Worm (Caenorhabditis elegans) whole organism, L3 larva: ENCODE data around the gene dmd-9.

Experiments
- R02D3.7 ChIP-seq: fragments of 150-350 bp; optimal IDR thresholded peaks from 2 replicates; lab custom pipeline; 2014; ENCODE audit warnings: missing biosample characterization, missing genetic modification characterization
- ZK546.5 ChIP-seq: sonication (generic microtip); optimal IDR thresholded peaks from 2 replicates; lab custom pipeline; 2017; ENCODE audit warnings: missing biosample characterization, missing genetic modification characterization
- aly-2 ChIP-seq: fragments of 150-350 bp; optimal IDR thresholded peaks from 2 replicates; lab custom pipeline; 2014; ENCODE audit warnings: missing biosample characterization, missing genetic modification characterization
- ama-1 ChIP-seq: fragments of 150-350 bp; optimal IDR thresholded peaks from 2 replicates; lab custom pipeline; 2018
- ceh-16 ChIP-seq: sonication (generic microtip); optimal IDR thresholded peaks from 2 replicates; lab custom pipeline; 2017; ENCODE audit warnings: missing biosample characterization, missing genetic modification characterization
- ceh-28 ChIP-seq: fragments of 150-350 bp; optimal IDR thresholded peaks from 2 replicates; lab custom pipeline; 2014; ENCODE audit warnings: missing biosample characterization, missing genetic modification reagents, missing genetic modification characterization
- ceh-82 ChIP-seq: fragments of 150-350 bp; optimal IDR thresholded peaks from 2 replicates; lab custom pipeline; 2014; ENCODE audit warnings: missing biosample characterization, missing genetic modification characterization
- ceh-9 ChIP-seq: sonication (generic microtip); optimal IDR thresholded peaks from 2 replicates; lab custom pipeline; 2018; ENCODE audit warnings: missing biosample characterization, missing genetic modification characterization
- daf-12 ChIP-seq: fragments of 150-350 bp; optimal IDR thresholded peaks from 2 replicates; lab custom pipeline; 2014; ENCODE audit warnings: missing biosample characterization, missing genetic modification reagents, missing genetic modification characterization
- egl-27 ChIP-seq: sonication (generic microtip); optimal IDR thresholded peaks from 4 replicates; lab custom pipeline; 2017; ENCODE audit warnings: missing biosample characterization, missing genetic modification reagents, missing genetic modification characterization
- egl-5 ChIP-seq: fragments of 150-350 bp; optimal IDR thresholded peaks from 2 replicates; lab custom pipeline; 2017; ENCODE audit warnings: missing biosample characterization, missing genetic modification reagents, missing genetic modification characterization, inconsistent platforms
- elt-1 ChIP-seq: fragments of 150-350 bp; optimal IDR thresholded peaks from 2 replicates; lab custom pipeline; 2014; ENCODE audit warnings: missing biosample characterization, missing genetic modification characterization
- elt-2 ChIP-seq: sonication (generic microtip); optimal IDR thresholded peaks from 2 replicates; lab custom pipeline; 2016; ENCODE audit warnings: missing genetic modification reagents, mild to moderate bottlenecking, missing genetic modification characterization, missing compliant biosample characterization
- elt-3 ChIP-seq, 3 experiments: fragments of 150-350 bp in 1 of 3; sonication (generic microtip) in 2 of 3; optimal IDR thresholded peaks; 2 replicates in 2 of 3; 4 replicates in 1 of 3; lab custom pipeline; 2014 to 2017; ENCODE audit warnings: missing biosample characterization in 3 of 3, missing genetic modification characterization in 3 of 3
- eor-1 ChIP-seq, 2 experiments: fragments of 150-350 bp; optimal IDR thresholded peaks; 2 replicates each; lab custom pipeline; 2014 to 2018; ENCODE audit warnings: missing biosample characterization in 2 of 2, missing genetic modification characterization in 2 of 2
- fkh-10 ChIP-seq: sonication (generic microtip); optimal IDR thresholded peaks from 2 replicates; lab custom pipeline; 2017; ENCODE audit warnings: missing biosample characterization, missing genetic modification reagents, missing genetic modification characterization
- fkh-2 ChIP-seq: fragments of 150-350 bp; optimal IDR thresholded peaks from 2 replicates; lab custom pipeline; 2014; ENCODE audit warnings: missing biosample characterization, missing genetic modification reagents, missing genetic modification characterization
- fos-1 ChIP-seq: fragments of 150-350 bp; optimal IDR thresholded peaks from 2 replicates; lab custom pipeline; 2014; ENCODE audit warnings: missing biosample characterization, missing genetic modification characterization
- hmg-11 ChIP-seq: sonication (generic microtip); optimal IDR thresholded peaks from 2 replicates; lab custom pipeline; 2016; ENCODE audit warnings: missing genetic modification characterization, missing compliant biosample characterization
- jun-1 ChIP-seq: fragments of 150-350 bp; optimal IDR thresholded peaks from 2 replicates; lab custom pipeline; 2014; ENCODE audit warnings: missing biosample characterization, missing genetic modification reagents, missing genetic modification characterization
- lin-15B ChIP-seq: fragments of 150-350 bp; optimal IDR thresholded peaks from 2 replicates; lab custom pipeline; 2014; ENCODE audit warnings: missing biosample characterization, missing genetic modification characterization
- lin-39 ChIP-seq: fragments of 150-350 bp; optimal IDR thresholded peaks from 2 replicates; lab custom pipeline; 2018; ENCODE audit warnings: missing biosample characterization, missing genetic modification reagents, missing genetic modification characterization
- lsy-12 ChIP-seq: sonication (generic microtip); optimal IDR thresholded peaks from 2 replicates; lab custom pipeline; 2016; ENCODE audit warnings: mild to moderate bottlenecking, missing genetic modification characterization, missing compliant biosample characterization
- mdl-1 ChIP-seq: fragments of 150-350 bp; optimal IDR thresholded peaks from 2 replicates; lab custom pipeline; 2014; ENCODE audit warnings: missing biosample characterization, missing genetic modification characterization
- mml-1 ChIP-seq: fragments of 150-350 bp; sonication (generic microtip); optimal IDR thresholded peaks from 3 replicates; lab custom pipeline; 2014; ENCODE audit warnings: missing biosample characterization, missing genetic modification characterization
- nfya-1 ChIP-seq: sonication (generic microtip); optimal IDR thresholded peaks from 2 replicates; lab custom pipeline; 2017; ENCODE audit warnings: missing genetic modification characterization, mild to moderate bottlenecking, missing compliant biosample characterization, antibody characterized with exemption, moderate library complexity; ENCODE audit not compliant: insufficient read depth
- nhr-11 ChIP-seq: fragments of 150-350 bp; optimal IDR thresholded peaks from 2 replicates; lab custom pipeline; 2014; ENCODE audit warnings: missing biosample characterization, missing genetic modification characterization
- nhr-12 ChIP-seq: fragments of 150-350 bp; optimal IDR thresholded peaks from 2 replicates; lab custom pipeline; 2014; ENCODE audit warnings: missing biosample characterization, missing genetic modification characterization
- nhr-23 ChIP-seq: fragments of 150-350 bp; optimal IDR thresholded peaks from 2 replicates; lab custom pipeline; 2014; ENCODE audit warnings: missing biosample characterization, missing genetic modification reagents, missing genetic modification characterization
- nhr-237 ChIP-seq: fragments of 150-350 bp; optimal IDR thresholded peaks from 2 replicates; lab custom pipeline; 2014; ENCODE audit warnings: missing biosample characterization, missing genetic modification characterization
- nhr-25 ChIP-seq: sonication (generic microtip); optimal IDR thresholded peaks from 2 replicates; lab custom pipeline; 2017; ENCODE audit warnings: missing biosample characterization, missing genetic modification characterization
- nhr-28 ChIP-seq: fragments of 150-350 bp; optimal IDR thresholded peaks from 2 replicates; lab custom pipeline; 2014; ENCODE audit warnings: missing biosample characterization, missing genetic modification characterization
- nhr-43 ChIP-seq: sonication (generic microtip); optimal IDR thresholded peaks from 2 replicates; lab custom pipeline; 2016; ENCODE audit warnings: mild to moderate bottlenecking, missing genetic modification characterization, missing compliant biosample characterization; ENCODE audit not compliant: poor library complexity, severe bottlenecking
- nhr-67 ChIP-seq: fragments of 150-350 bp; optimal IDR thresholded peaks from 2 replicates; lab custom pipeline; 2014; ENCODE audit warnings: missing biosample characterization, missing genetic modification characterization
- nhr-76 ChIP-seq: fragments of 150-350 bp; sonication (generic microtip); optimal IDR thresholded peaks from 5 replicates; lab custom pipeline; 2014; ENCODE audit warnings: missing biosample characterization, missing genetic modification characterization
- nhr-77 ChIP-seq: fragments of 150-350 bp; optimal IDR thresholded peaks from 2 replicates; lab custom pipeline; 2014; ENCODE audit warnings: missing biosample characterization, missing genetic modification characterization
- pha-4 ChIP-seq: fragments of 150-350 bp; optimal IDR thresholded peaks from 2 replicates; lab custom pipeline; 2014; ENCODE audit warnings: missing biosample characterization, missing genetic modification reagents, missing genetic modification characterization
- pqm-1 ChIP-seq: fragments of 150-350 bp; optimal IDR thresholded peaks from 2 replicates; lab custom pipeline; 2017; ENCODE audit warnings: missing biosample characterization, missing genetic modification characterization, inconsistent platforms
- sea-2 ChIP-seq: fragments of 150-350 bp; sonication (generic microtip); optimal IDR thresholded peaks from 4 replicates; lab custom pipeline; 2014; ENCODE audit warnings: missing biosample characterization, missing genetic modification reagents, missing genetic modification characterization
- skn-1 ChIP-seq: fragments of 150-350 bp; optimal IDR thresholded peaks from 2 replicates; lab custom pipeline; 2014; ENCODE audit warnings: missing biosample characterization, missing genetic modification characterization
- snpc-4 ChIP-seq: fragments of 150-350 bp; optimal IDR thresholded peaks from 2 replicates; lab custom pipeline; 2014; ENCODE audit warnings: missing biosample characterization, missing genetic modification characterization
- tbx-2 ChIP-seq: sonication (generic microtip); optimal IDR thresholded peaks from 2 replicates; lab custom pipeline; 2016; ENCODE audit warnings: mild to moderate bottlenecking, missing genetic modification characterization, missing compliant biosample characterization
- unc-62 ChIP-seq: fragments of 150-350 bp; sonication (generic microtip); optimal IDR thresholded peaks from 4 replicates; lab custom pipeline; 2014; ENCODE audit warnings: missing biosample characterization, missing genetic modification reagents, missing genetic modification characterization
- zag-1 ChIP-seq: fragments of 150-350 bp; optimal IDR thresholded peaks from 2 replicates; lab custom pipeline; 2014; ENCODE audit warnings: missing biosample characterization, missing genetic modification characterization
- ztf-4 ChIP-seq: fragments of 150-350 bp; optimal IDR thresholded peaks from 2 replicates; lab custom pipeline; 2014; ENCODE audit warnings: missing biosample characterization, missing genetic modification characterization

Gene dmd-9

DNA sequence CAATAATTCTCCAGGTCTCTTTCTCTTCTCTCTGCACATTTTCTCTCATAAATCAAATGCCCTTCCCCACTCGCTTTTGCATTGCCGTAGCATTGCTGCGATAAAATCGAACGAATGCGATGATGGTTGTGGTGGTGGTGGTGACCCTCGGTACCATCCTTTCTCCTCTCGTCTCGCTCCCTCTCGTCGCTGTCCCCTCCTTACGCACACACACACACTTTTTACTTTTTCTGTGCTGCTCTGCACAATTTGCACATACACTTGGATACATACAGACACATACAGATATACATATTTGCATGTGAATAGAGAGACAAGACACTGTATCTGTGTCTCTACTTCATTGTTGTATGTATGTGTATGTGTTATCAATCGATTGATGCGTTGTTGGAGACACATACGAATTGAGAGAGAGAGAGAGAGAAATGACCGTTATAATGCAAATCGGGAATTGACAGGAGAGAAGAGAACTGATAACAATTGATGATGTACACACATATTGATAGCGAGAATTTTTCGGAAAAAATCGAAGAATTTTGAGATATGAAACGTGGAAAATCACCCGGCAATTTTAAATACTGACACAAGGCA, 26.7 kb downstream of the dmd-9 start:
- peak; percentile 60 for TF ChIP-seq snpc-4
- TF ChIP-seq elt-2 = peak; percentile 98
- TF ChIP-seq pha-4 (tag; lab: Kevin White, UChicago) = peak; percentile 90
- TF ChIP-seq lin-39 (tag; lab: Kevin White, UChicago) = peak; percentile 27
- peak; percentile 70 for TF ChIP-seq hmg-11 (tag; lab: Kevin White, UChicago)
- peak; percentile 90 for TF ChIP-seq ceh-28
- no peak for TF ChIP-seq nhr-12
- TF ChIP-seq lsy-12 (tag; lab: Kevin White, UChicago) = no peak
- no peak for TF ChIP-seq fkh-10
- no peak for TF ChIP-seq ZK546.5 (tag; lab: Kevin White, UChicago)
- no peak for TF ChIP-seq egl-27
- TF ChIP-seq nhr-25 (tag; lab: Kevin White, UChicago) = no peak
- peak; percentile 50 for TF ChIP-seq skn-1 (tag; lab: Kevin White, UChicago)
- peak; percentile 67 for TF ChIP-seq jun-1 (tag; lab: Kevin White, UChicago)
- TF ChIP-seq daf-12 = no peak
- peak; percentile 99 for TF ChIP-seq pqm-1 (tag; lab: Kevin White, UChicago)
- no peak for TF ChIP-seq ceh-16 (tag; lab: Kevin White, UChicago)
- peak; percentile 73 for TF ChIP-seq nhr-23 (tag; lab: Kevin White, UChicago)
- peak; percentile 30 for TF ChIP-seq nfya-1 (tag; lab: Kevin White, UChicago)

DNA sequence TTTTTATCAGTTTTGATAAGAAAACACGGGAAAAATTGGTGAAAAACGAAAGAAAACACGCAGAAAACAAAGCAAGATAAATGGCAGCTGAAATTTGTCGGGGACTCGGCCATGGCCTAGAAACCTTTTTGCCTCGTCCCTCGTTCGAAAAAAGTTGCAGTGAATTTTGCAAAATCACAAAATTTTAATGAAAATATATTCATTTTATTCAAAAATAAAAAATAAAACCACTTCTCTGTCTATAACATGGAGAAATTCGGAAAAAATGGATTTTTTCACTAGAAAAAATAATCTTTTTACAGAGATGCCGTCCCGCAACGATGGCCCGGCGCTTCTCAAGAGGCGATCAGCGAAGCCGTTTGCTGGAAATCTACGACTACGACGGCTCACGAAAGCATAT, 32.2 kb downstream of the dmd-9 start, which contains the start of gene Y67D8A.2:
Gene Y67D8A.2, plus strand, starts transcription at position 301 of the 400 bp plus-strand sequence.
- no peak for TF ChIP-seq nhr-12

DNA sequence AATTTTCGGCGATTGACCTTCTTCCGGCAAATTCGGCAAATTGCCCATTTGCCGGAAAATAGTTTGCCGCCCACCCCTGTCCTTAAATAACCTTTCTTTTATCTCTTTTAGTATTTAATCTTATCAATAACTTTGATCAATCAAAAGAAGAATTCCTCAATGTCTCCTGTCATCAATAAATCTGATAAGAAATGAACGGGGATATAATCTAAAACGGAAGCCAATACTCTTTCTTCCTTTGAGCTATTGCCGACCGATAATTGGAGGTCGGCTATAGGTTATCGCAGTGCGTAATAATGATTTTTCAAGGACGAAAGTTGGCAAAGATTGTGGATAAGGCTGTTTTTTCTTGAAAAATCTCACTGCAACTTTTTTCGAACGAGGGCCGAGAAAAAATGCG, 33.2 kb downstream of the dmd-9 start:
- TF ChIP-seq elt-1 (tag; lab: Kevin White, UChicago) (peak; percentile 46), ceh-82 (tag; lab: Kevin White, UChicago) (no peak), nhr-25 (tag; lab: Kevin White, UChicago) (no peak)

- TF ChIP-seq nhr-25 (tag; lab: Kevin White, UChicago) (peak; percentile 39), elt-1 (tag; lab: Kevin White, UChicago) (no peak), fos-1 (tag; lab: Kevin White, UChicago) (no peak), skn-1 (tag; lab: Kevin White, UChicago) (no peak), ZK546.5 (tag; lab: Kevin White, UChicago) (no peak), ztf-4 (tag; lab: Kevin White, UChicago) (no peak), mml-1 (tag; lab: Kevin White, UChicago) (no peak), nhr-43 (tag; lab: Kevin White, UChicago) (no peak), ceh-9 (tag; lab: Kevin White, UChicago) (no peak), nhr-12 (no peak), R02D3.7 (tag; lab: Kevin White, UChicago) (no peak), tbx-2 (no peak), sea-2 (GFP tag; lab: Kevin White, UChicago) (no peak), aly-2 (tag; lab: Kevin White, UChicago) (no peak), nhr-11 (tag; lab: Kevin White, UChicago) (no peak), snpc-4 (peak; percentile 65), nhr-67 (tag; lab: Kevin White, UChicago) (no peak), zag-1 (tag; lab: Kevin White, UChicago) (no peak), hmg-11 (tag; lab: Kevin White, UChicago) (no peak), nfya-1 (tag; lab: Kevin White, UChicago) (peak; percentile 78), nhr-77 (tag; lab: Kevin White, UChicago) (no peak), egl-5 (tag; lab: Kevin White, UChicago) (no peak), nhr-28 (tag; lab: Kevin White, UChicago) (no peak), lsy-12 (tag; lab: Kevin White, UChicago) (no peak), ceh-16 (tag; lab: Kevin White, UChicago) (no peak), nhr-237 (tag; lab: Kevin White, UChicago) (no peak), ceh-82 (tag; lab: Kevin White, UChicago) (no peak), eor-1 (tag; optimal IDR thresholded peaks at IDR 0.05; lab: Kevin White, UChicago) (no peak), fkh-2 (tag; lab: Kevin White, UChicago) (no peak), jun-1 (tag; lab: Kevin White, UChicago) (peak; percentile 11), fkh-10 (no peak), unc-62 (GFP tag; lab: Kevin White, UChicago) (no peak), ama-1 (lab: Kevin White, UChicago) (no peak), mdl-1 (tag; lab: Kevin White, UChicago) (no peak), lin-15B (tag; lab: Kevin White, UChicago) (peak; percentile 75), pha-4 (tag; lab: Kevin White, UChicago) (peak; percentile 82), nhr-76 (no peak), elt-2 (peak; percentile 21), elt-3 (tag; optimal IDR thresholded peaks at IDR 0.05; lab: Kevin White, UChicago) (no peak), ceh-28 (no peak), lin-39 (tag; lab: Kevin White, UChicago) (peak; percentile 30), daf-12 (no peak)
Observed at ce11 chrIV:3213426-3213825, 40.9 kb downstream of the dmd-9 start, which contains the start of gene slmp-1. TSS of gene slmp-1 (plus strand) at chrIV:3213760.
